Worm (Caenorhabditis elegans): ENCODE results near the gene F28H6.4.

ce11 chrX:14131476-14131875 is 3.8 kb downstream of the F28H6.4 start:
- TF ChIP-seq dao-5 (tag; optimal IDR thresholded peaks at IDR 0.05) (no peak), him-1 (tag; optimal IDR thresholded peaks at IDR 0.05) (no peak), W03F9.2 (tag; optimal IDR thresholded peaks at IDR 0.05) (no peak)

Data from whole organism, L4/young adult.